Fruit fly (Drosophila melanogaster): ENCODE measurements around the gene CG31016.

Gene CG31016

DNA sequence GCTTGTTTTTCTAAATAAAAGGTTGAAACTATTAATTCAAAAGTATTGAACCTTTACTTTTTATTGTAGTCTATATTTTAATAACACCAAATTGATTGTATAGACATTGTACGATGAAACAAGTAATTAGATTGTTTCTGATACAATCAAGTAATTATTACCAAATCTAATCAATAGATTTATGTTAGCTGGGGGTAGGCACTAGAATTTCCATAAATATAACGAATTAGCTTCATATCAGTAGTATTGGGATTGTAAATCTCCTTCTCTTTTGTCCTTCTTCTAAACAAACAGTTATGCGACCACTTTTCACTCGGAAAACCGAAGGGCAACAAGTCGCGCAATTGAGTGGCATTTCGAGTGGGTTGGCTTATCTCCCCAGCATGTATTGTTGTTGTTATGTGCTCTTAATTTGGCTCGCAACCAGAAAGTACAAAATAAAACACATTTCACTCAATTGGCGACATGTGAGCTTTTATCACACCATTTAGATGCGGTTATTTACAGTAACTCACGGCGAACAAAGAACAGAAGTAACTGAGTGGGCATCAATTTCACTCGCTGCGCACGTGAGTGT, 6.5 kb upstream of the CG31016 start:
- TF ChIP-seq noc (tag; optimal IDR thresholded peaks at IDR 0.05), result no peak

DNA sequence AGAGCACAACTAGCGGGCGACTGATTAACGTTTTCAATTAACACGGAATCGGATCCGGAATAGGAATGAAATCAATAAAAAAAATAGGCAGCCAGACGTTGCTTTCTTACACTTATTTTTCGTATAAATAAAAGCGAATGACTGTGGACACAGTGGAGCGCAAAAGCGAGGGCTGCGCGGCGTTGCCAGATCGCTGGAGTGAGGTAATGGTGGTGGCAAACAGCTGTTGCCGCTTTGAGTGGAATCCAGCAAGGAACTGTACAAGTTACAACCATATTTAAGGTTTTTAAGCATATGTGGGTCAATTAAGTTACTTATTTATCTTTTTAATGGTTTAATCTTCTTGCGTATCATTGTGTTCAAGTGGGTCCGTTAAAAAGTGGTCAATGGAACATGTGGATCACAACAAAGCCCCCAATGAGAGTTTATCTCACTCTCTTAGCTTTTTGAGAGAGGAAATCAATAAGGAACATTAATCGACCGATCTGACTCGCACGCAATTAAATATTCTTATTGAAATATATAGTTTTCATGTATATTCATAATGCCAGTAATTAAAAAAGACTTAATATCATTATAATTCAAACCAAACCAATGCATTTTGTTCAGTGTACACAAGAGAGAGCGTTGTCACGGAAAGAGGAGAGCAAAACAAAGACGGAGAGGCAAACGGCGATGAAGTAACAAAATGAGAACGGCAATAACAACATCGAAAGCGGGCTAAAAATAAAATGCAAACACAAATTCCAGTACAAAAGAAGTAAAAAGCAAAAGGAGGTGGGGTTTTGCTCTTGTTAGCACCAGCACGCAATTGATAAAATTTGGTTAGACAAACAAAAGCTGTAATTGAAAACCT, 5.6 kb upstream of the CG31016 start:
- peak; percentile 80 for TF ChIP-seq noc (tag; optimal IDR thresholded peaks at IDR 0.05)

DNA sequence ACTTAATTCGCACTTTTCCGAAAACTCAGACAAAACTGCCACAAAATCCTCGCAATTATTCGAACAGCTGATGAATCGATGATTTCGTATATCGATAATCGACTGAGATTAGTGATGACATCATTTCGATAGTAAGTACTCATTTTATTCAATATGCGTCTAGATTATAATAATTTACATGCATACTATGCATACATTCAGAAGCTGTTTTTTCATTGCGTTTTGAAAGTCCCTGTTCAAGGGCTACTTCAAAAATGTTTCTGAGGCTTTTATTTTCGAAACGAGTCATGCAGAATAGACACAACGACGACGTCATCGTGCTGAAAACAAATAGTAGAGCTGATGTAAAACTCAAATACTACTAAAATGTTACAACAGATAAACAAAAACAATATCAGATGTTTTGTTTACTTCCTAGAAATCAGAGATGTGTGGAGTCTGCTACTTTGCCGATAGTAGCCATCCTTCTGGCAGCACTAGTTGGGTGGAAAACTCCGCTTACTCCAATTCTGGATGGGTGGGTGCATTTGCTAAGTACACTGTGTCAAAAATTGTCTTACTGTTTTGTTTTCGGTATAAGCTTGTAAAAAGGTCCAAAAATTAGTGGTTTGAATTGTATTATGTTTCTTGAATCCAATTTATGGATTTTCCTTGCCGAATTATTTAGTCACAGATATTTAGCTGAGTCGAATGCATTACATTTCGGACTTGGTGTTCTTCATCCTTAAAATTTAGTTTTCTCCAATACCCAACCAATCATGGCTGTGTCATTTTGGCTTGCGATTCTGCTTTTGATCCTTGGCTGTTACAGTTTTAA, 4.3 kb upstream of the CG31016 start, which contains the start of the genes CG2246 and CG31021:
Gene CG2246 (minus strand): TSS at position 50 of the 817 bp plus-strand sequence.
Gene CG31021 (plus strand): TSS at position 767 of the 817 bp plus-strand sequence.
- TF ChIP-seq noc (tag; optimal IDR thresholded peaks at IDR 0.05), result no peak

DNA sequence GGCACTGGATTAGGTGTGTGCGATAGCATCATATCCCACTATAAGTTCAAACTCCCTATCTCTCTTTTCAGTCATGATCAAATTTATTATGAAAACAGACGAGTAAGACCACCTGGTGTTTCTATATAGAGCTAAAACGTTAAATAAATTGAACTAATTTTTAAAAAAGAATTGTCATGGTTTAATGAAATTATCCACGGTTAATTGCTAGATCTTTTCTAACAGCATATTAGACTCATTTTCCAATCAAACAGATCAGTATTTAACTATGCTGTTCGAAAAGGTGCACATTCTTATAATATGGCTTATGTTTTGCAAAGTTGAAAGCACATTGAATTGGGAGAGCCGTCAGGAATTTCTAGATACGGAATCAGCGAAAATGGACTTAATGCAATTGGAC, 2.1 kb upstream of the CG31016 start, which contains the start of gene PH4alphaNE3:
Gene PH4alphaNE3 (plus strand): TSS at position 301 of the 400 bp plus-strand sequence.
- no peak for TF ChIP-seq noc (tag; optimal IDR thresholded peaks at IDR 0.05)

dm6 chr3R:30616098-30616857, 10.3 kb downstream of the CG31016 start:
- no peak for TF ChIP-seq noc (tag; optimal IDR thresholded peaks at IDR 0.05)

- TF ChIP-seq noc (tag; optimal IDR thresholded peaks at IDR 0.05), result no peak
Measured at dm6 chr3R:30617457-30617856, 11.5 kb downstream of the CG31016 start.

DNA sequence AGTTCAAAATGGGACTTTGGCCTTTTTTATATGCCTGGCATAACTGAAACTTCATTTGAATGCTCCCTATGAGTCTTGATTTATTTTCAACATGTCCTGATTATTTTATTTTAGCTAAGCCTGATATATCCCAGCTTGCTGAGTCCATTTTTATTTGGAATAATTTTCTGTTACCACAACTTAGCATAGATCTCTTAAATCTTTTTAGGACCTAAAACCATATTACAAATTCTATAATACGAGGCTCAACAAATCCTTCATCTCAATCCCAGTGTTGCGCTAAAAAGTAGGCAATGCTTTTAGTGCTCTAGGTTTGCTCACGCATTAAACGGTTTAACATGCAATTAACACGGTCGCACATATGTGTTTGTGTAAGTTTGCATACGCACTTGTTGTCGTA, 15.8 kb downstream of the CG31016 start, which contains the start of gene CG44954:
Gene CG44954 (minus strand): TSS at position 101 of the 400 bp plus-strand sequence.
- no peak for TF ChIP-seq noc (tag; optimal IDR thresholded peaks at IDR 0.05)

DNA sequence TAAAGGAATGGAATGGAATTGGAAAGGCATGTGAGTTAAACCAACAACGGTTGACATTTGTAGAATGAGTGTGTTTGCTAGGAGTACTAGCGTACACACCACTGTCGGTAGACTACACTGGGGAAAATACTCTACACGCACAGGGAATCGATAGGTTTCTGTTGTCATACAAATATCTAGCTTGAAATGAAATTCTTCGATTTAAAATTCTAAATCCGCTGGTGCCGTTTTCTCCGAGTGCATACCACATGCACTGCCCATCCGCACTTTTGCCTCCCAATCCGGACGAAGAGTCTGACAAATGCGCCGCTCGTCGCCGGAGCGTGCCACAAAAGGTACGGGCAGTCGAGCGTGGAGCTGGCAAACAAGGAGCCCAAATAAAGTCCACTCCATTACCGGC, 22.9 kb downstream of the CG31016 start, which contains the start of gene CG2267:
Gene CG2267 (minus strand): TSS at position 101 of the 400 bp plus-strand sequence.
- TF ChIP-seq noc (tag; optimal IDR thresholded peaks at IDR 0.05), result no peak

dm6 chr3R:30643240-30643639, 37.3 kb downstream of the CG31016 start:
- TF ChIP-seq noc (tag; optimal IDR thresholded peaks at IDR 0.05), result no peak

DNA sequence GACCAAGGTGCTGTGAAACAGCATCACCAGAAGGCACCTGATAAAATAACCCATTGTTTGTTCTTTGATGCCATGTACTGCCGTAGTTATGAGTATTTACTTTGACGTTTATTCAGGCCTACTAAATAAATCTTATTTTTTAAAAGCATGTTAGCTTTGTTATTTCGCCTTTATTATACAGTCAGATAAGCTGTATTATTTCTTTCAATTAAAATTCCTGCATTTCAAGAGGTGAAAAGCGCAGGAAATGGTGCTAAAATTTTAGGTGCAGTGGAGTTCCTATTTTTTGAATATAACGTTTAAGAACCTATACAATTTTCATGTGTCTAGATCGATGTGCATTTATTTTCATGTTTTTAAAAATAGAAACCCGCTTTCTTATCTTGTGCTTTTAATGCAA, 39.8 kb downstream of the CG31016 start, which contains the start of gene CG31013:
Gene CG31013 (minus strand): TSS at position 101 of the 400 bp plus-strand sequence.
- TF ChIP-seq noc (tag; optimal IDR thresholded peaks at IDR 0.05), result no peak

- TF ChIP-seq noc (tag; optimal IDR thresholded peaks at IDR 0.05), result no peak
Measured at dm6 chr3R:30648451-30648850, 42.5 kb downstream of the CG31016 start, which contains the start of gene PH4alphaPV. Gene PH4alphaPV, minus strand, starts transcription at chr3R:30648551.

DNA sequence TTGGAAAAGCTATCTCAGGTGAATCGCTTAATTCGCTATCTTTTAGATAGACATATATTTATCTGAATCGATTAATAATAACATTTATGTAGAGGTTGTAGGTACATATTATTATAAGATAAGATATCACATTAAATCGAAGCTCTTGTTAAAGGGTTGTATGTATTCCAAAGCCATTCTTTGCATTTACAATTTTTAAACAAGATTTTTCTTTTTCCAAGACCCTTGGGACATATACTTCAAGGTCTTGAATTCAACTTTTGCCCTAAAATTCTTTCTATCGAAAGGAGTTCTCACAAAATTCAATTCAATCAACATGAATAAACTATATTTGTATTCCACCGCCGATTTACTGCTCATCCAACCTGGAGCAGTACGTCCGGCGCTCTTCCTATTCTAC, 42.9 kb downstream of the CG31016 start, which contains the start of gene CG34432:
Gene CG34432 (plus strand): TSS at position 301 of the 400 bp plus-strand sequence.
- TF ChIP-seq noc (tag; optimal IDR thresholded peaks at IDR 0.05), result no peak

dm6 chr3R:30649661-30650060, 43.7 kb downstream of the CG31016 start, which contains the start of gene CG34433:
Gene CG34433, plus strand, starts transcription at chr3R:30649961.
- TF ChIP-seq noc (tag; optimal IDR thresholded peaks at IDR 0.05), result no peak

All from whole organism, larva.